Worm (Caenorhabditis elegans): ENCODE data around the gene F20G2.2.

DNA sequence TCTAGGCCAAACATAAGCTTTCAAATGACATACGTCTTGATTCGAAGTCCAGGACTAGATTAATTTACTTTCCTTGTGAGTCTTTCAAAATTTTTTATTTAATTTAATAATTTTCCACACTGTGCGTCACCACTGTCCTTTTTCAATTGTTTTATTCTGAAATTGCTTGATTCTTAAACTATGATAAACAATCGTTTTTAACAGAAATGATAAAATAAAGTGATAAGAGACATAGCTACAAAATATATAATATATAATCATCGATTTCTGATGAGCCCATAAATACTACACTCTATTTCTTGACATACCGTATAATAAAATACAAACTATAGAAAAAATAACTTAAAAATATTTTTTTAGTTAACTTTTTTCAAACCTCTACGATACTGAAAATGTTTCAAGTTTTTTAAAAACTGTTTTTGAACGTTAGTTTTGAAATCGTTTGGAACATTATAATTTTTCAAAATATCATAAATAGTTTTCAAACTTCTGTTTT lies 12.8 kb upstream of the F20G2.2 start, which contains the start of gene nas-24:
- no peak for TF ChIP-seq W03F9.2 (tag; optimal IDR thresholded peaks at IDR 0.05)
- no peak for TF ChIP-seq him-1 (tag; optimal IDR thresholded peaks at IDR 0.05)

Measured in whole organism, L4/young adult.